Worm (Caenorhabditis elegans) whole organism, young adult: ENCODE measurements around the gene str-255.

Experiments used
- B0019.2 ChIP-seq: fragments of 200-800 bp; sonication (Bioruptor generic); conservative IDR thresholded peaks from 2 replicates; pipeline ENCODE4 v1.3.6; 2022; ENCODE audit warnings: missing genetic modification reagents, missing genetic modification characterization, missing compliant biosample characterization
- C17E4.6 ChIP-seq: fragments of 200-800 bp; sonication (Bioruptor generic); IDR thresholded peaks from 2 replicates; pipeline ENCODE4 v1.3.6; 2022; ENCODE audit warnings: missing genetic modification reagents, missing genetic modification characterization, missing compliant biosample characterization
- F23B12.7 ChIP-seq: sonication (generic microtip); optimal IDR thresholded peaks from 2 replicates; lab custom pipeline; 2017; ENCODE audit warnings: missing genetic modification characterization, mild to moderate bottlenecking, missing compliant biosample characterization, antibody characterized with exemption, moderate library complexity; ENCODE audit not compliant: insufficient read depth
- F57C9.4 ChIP-seq: sonication (generic microtip); optimal IDR thresholded peaks from 2 replicates; lab custom pipeline; 2017; ENCODE audit warnings: mild to moderate bottlenecking, missing genetic modification characterization, missing compliant biosample characterization
- K11D2.4 ChIP-seq: fragments of 200-800 bp; sonication (Bioruptor generic); IDR thresholded peaks from 2 replicates; pipeline ENCODE4 v1.3.6; 2022; ENCODE audit warnings: missing genetic modification reagents, missing genetic modification characterization, missing compliant biosample characterization
- cebp-1 ChIP-seq, 2 experiments: fragments of 200-800 bp in 1 of 2; sonication (Bioruptor generic) in 1 of 2; sonication (generic microtip) in 1 of 2; IDR thresholded peaks in 1 of 2; optimal IDR thresholded peaks in 1 of 2; 2 replicates each; pipeline versions ENCODE4 v1.3.6 to Lab custom; 2017 to 2022; ENCODE audit warnings: missing compliant biosample characterization in 2 of 2, missing genetic modification characterization in 2 of 2, mild to moderate bottlenecking in 1 of 2, missing genetic modification reagents in 1 of 2, moderate library complexity in 1 of 2
- egl-44 ChIP-seq: fragments of 200-800 bp; sonication (Bioruptor generic); IDR thresholded peaks from 2 replicates; pipeline ENCODE4 v1.3.6; 2022; ENCODE audit warnings: missing genetic modification reagents, missing genetic modification characterization, missing compliant biosample characterization
- lin-40 ChIP-seq: sonication (generic microtip); optimal IDR thresholded peaks from 2 replicates; lab custom pipeline; 2016; ENCODE audit warnings: missing genetic modification characterization, mild to moderate bottlenecking, missing compliant biosample characterization, missing genotype, missing genetic modification reagents
- lin-54 ChIP-seq: fragments of 200-800 bp; sonication (Bioruptor generic); optimal IDR thresholded peaks from 2 replicates; lab custom pipeline; 2018; ENCODE audit warnings: mild to moderate bottlenecking, missing genetic modification characterization, missing compliant biosample characterization
- mel-28 ChIP-seq: sonication (generic microtip); optimal IDR thresholded peaks from 2 replicates; lab custom pipeline; 2016; ENCODE audit warnings: borderline replicate concordance, mild to moderate bottlenecking, missing genetic modification characterization, missing compliant biosample characterization
- pha-4 ChIP-seq: fragments of 150-350 bp; sonication (generic microtip); optimal IDR thresholded peaks from 2 replicates; lab custom pipeline; 2014; ENCODE audit warnings: missing biosample characterization, missing genetic modification reagents, missing genetic modification characterization
- sdz-38 ChIP-seq: sonication (generic microtip); optimal IDR thresholded peaks from 2 replicates; lab custom pipeline; 2016; ENCODE audit warnings: missing genotype, missing genetic modification characterization, missing compliant biosample characterization

DNA sequence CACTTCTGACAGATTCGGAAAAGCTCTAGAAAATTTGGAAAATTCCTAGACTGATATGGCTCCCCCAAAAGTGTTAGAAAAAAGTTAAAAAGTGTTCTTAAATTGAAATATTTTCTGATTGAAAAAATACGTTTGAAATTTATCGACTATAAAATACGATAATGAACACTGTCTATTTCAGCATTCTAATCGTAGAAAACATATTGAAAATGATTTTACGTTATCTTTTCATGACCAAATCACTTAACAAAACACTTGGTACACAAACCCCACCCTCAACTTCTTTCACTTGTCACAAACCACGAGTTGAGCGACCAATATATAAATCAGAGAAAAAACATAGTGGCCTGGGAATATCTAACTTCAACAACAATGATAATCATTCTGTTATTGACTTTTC is 15.6 kb upstream of the str-255 start, which contains the start of gene cyp-33C1:
- TF ChIP-seq B0019.2 (no peak), lin-40 (tag; lab: Kevin White, UChicago) (no peak), cebp-1 (GFP tag; IDR thresholded peaks at IDR 0.05; lab: Robert Waterston, UW) (no peak), cebp-1 (tag; optimal IDR thresholded peaks at IDR 0.05; lab: Kevin White, UChicago) (no peak), C17E4.6 (no peak), mel-28 (tag; lab: Kevin White, UChicago) (no peak), F57C9.4 (no peak), sdz-38 (no peak), pha-4 (tag; lab: Kevin White, UChicago) (no peak), F23B12.7 (tag; lab: Kevin White, UChicago) (no peak), lin-54 (GFP tag; lab: Kevin White, UChicago) (no peak), K11D2.4 (GFP tag; lab: Robert Waterston, UW) (no peak), egl-44 (GFP tag; lab: Robert Waterston, UW) (no peak)
